Worm (Caenorhabditis elegans): ENCODE data around the gene T05B4.10.

- TF ChIP-seq efl-1 (optimal IDR thresholded peaks at IDR 0.05) (no peak), efl-1 (GFP tag; optimal IDR thresholded peaks at IDR 0.05 in 1 of 2) (no peak), ama-1 (optimal IDR thresholded peaks at IDR 0.05) (no peak), egl-27 (tag; optimal IDR thresholded peaks at IDR 0.05) (no peak)
Observed at ce11 chrV:4122415-4122814, 1.9 kb upstream of the T05B4.10 start, which contains the start of gene phat-5.
